Worm (Caenorhabditis elegans): Measurements from ENCODE around the gene col-2.

DNA sequence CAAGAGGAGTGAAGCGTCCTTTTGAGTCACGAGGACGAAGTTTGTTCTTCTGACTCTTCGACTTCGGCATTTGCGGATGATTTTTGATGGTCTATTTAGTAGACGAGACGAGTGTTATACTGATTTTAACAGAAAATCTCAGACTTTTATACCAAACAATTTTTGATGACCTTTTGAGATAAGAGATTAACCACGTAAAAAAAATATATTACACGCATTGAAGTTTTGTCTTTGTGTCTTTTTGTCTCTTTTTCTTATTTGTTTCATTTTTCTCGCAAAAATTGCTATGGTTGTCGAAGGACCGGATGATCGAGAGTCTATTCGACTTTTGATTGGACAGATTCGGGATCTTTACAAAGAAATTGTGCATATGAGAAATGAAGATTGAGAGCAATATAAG, 26.2 kb upstream of the col-2 start, which contains the start of gene spch-1:
- no peak for TF ChIP-seq lin-39 (tag; optimal IDR thresholded peaks at IDR 0.05)
- no peak for TF ChIP-seq zag-1 (tag; optimal IDR thresholded peaks at IDR 0.05)
- no peak for TF ChIP-seq aly-2 (tag; optimal IDR thresholded peaks at IDR 0.05)

All from whole organism, L3 larva.